Worm (Caenorhabditis elegans): Measurements from ENCODE around the gene T05H4.3.

T05H4.3 gene

ce11 chrV:6462606-6463005, 20.5 kb downstream of the T05H4.3 start:
- TF ChIP-seq ceh-39 (tag; optimal IDR thresholded peaks at IDR 0.05), result no peak
- no peak for TF ChIP-seq drap-1 (GFP tag; optimal IDR thresholded peaks at IDR 0.05)
- no peak for TF ChIP-seq snpc-4 (tag; optimal IDR thresholded peaks at IDR 0.05)
- no peak for TF ChIP-seq unc-120 (tag; optimal IDR thresholded peaks at IDR 0.05; ENCODE audit: poor library complexity, severe bottlenecking)
- TF ChIP-seq cnd-1 (tag; optimal IDR thresholded peaks at IDR 0.05), result no peak
- no peak for TF ChIP-seq M03D4.4 (tag; optimal IDR thresholded peaks at IDR 0.05)
- TF ChIP-seq ztf-11 (tag; optimal IDR thresholded peaks at IDR 0.05), result no peak
- TF ChIP-seq lin-13 (tag; optimal IDR thresholded peaks at IDR 0.05), result no peak
- no peak for TF ChIP-seq nhr-2 (tag; optimal IDR thresholded peaks at IDR 0.05)
- no peak for TF ChIP-seq elt-3 (tag; optimal IDR thresholded peaks at IDR 0.05)
- TF ChIP-seq pha-4 (tag; optimal IDR thresholded peaks at IDR 0.05), result no peak
- no peak for TF ChIP-seq zip-8 (tag; optimal IDR thresholded peaks at IDR 0.05)

DNA sequence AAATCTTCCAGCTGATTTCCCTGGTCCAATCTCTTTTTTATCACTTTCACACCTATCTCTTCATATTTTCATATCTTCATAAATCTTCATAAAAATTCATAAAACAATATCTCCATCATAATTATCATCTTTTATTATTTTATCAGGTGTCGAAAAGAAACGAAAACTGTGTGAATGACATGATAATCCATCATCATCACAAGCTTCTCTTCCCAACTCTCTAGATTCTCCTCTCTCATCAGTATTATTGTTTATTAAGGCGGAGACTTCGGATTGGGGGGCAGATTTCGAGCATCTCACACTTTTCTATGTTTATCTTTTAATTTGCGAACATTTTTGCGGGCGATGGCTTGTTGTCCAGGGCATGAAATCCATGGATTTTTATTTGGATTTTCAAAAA, 22.1 kb downstream of the T05H4.3 start:
- TF ChIP-seq sem-2 (GFP tag; optimal IDR thresholded peaks at IDR 0.05) (no peak), unc-62 (GFP tag; optimal IDR thresholded peaks at IDR 0.05) (peak; percentile 65)

- TF ChIP-seq elt-1 (tag; optimal IDR thresholded peaks at IDR 0.05; ENCODE audit: borderline replicate concordance, insufficient read depth), result no peak
- TF ChIP-seq nhr-12 (tag; optimal IDR thresholded peaks at IDR 0.05), result no peak
- no peak for TF ChIP-seq unc-120 (tag; optimal IDR thresholded peaks at IDR 0.05; ENCODE audit: poor library complexity, severe bottlenecking)
- no peak for TF ChIP-seq mab-5 (tag; optimal IDR thresholded peaks at IDR 0.05)
- TF ChIP-seq M03D4.4 (tag; optimal IDR thresholded peaks at IDR 0.05), result no peak
- TF ChIP-seq nhr-237 (tag; optimal IDR thresholded peaks at IDR 0.05), result no peak
- no peak for TF ChIP-seq lin-13 (tag; optimal IDR thresholded peaks at IDR 0.05)
- TF ChIP-seq ceh-43 (GFP tag; optimal IDR thresholded peaks at IDR 0.05), result no peak
Measured at ce11 chrV:6464765-6465164, 22.6 kb downstream of the T05H4.3 start, which contains the start of gene unc-83. Gene unc-83, plus strand, starts transcription at chrV:6465065.

DNA sequence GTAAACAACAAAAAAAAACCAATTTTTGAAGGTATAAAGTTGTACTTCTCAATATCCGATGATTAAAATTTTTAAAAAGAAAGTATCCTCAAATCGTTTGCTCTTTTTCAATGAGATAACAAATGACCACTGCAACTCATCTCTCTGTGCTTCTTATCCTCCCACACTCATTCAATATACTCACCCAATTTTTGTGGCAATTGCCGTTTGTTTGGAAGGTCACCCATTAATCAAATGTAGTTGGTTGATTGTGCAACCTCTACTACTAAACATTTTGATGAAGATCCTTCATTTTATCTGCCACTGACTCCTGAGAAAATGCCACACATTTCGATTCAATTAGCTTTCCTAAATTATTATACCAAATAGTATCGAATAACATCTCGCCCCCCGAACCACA, 25.5 kb downstream of the T05H4.3 start:
- TF ChIP-seq elt-1 (tag; optimal IDR thresholded peaks at IDR 0.05; ENCODE audit: borderline replicate concordance, insufficient read depth), result no peak
- TF ChIP-seq ceh-43 (GFP tag; optimal IDR thresholded peaks at IDR 0.05), result no peak
- no peak for TF ChIP-seq lin-32 (GFP tag; optimal IDR thresholded peaks at IDR 0.05)
- TF ChIP-seq ceh-83 (GFP tag; optimal IDR thresholded peaks at IDR 0.05), result no peak
- TF ChIP-seq mep-1 (tag; optimal IDR thresholded peaks at IDR 0.05), result no peak
- no peak for TF ChIP-seq mab-5 (tag; optimal IDR thresholded peaks at IDR 0.05)
- TF ChIP-seq ham-2 (GFP tag; optimal IDR thresholded peaks at IDR 0.05), result no peak
- no peak for TF ChIP-seq lin-13 (tag; optimal IDR thresholded peaks at IDR 0.05)
- no peak for TF ChIP-seq nhr-12 (tag; optimal IDR thresholded peaks at IDR 0.05)
- no peak for TF ChIP-seq flh-1 (GFP tag; optimal IDR thresholded peaks at IDR 0.05)
- TF ChIP-seq tbx-8 (GFP tag; optimal IDR thresholded peaks at IDR 0.05), result no peak
- TF ChIP-seq unc-39 (tag; optimal IDR thresholded peaks at IDR 0.05), result no peak
- TF ChIP-seq nhr-237 (tag; optimal IDR thresholded peaks at IDR 0.05), result no peak
- no peak for TF ChIP-seq hlh-1 (tag; optimal IDR thresholded peaks at IDR 0.05)
- no peak for TF ChIP-seq sem-2 (GFP tag; optimal IDR thresholded peaks at IDR 0.05)

DNA sequence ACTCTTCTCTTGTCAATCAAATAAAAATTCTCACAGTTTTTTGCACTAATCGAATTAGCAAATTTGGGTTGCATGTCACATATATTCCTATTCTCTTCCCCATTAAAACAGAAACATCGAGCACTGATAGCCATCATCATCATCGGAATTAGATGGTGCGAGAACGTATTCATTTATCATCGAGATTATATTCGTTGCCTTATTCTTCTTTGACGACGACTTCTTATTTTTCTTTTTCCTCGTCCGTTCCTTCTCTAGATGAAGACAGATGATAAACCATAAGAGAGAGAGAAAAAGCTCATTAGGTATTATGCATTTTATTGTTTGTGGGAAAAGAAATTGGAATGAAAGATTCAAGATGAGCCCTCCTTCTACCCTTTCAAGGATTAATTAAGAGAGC, 29.1 kb downstream of the T05H4.3 start:
- TF ChIP-seq flh-1 (GFP tag; optimal IDR thresholded peaks at IDR 0.05), result no peak
- TF ChIP-seq unc-120 (tag; optimal IDR thresholded peaks at IDR 0.05; ENCODE audit: poor library complexity, severe bottlenecking), result no peak
- TF ChIP-seq nhr-12 (tag; optimal IDR thresholded peaks at IDR 0.05), result no peak
- no peak for TF ChIP-seq bed-3 (GFP tag; optimal IDR thresholded peaks at IDR 0.05)
- TF ChIP-seq M03D4.4 (tag; optimal IDR thresholded peaks at IDR 0.05), result no peak
- TF ChIP-seq ceh-39 (tag; optimal IDR thresholded peaks at IDR 0.05), result no peak
- TF ChIP-seq mls-2 (tag; optimal IDR thresholded peaks at IDR 0.05), result no peak
- TF ChIP-seq elt-1 (tag; optimal IDR thresholded peaks at IDR 0.05; ENCODE audit: borderline replicate concordance, insufficient read depth), result peak; percentile 55
- TF ChIP-seq ham-2 (GFP tag; optimal IDR thresholded peaks at IDR 0.05), result no peak
- TF ChIP-seq ceh-43 (GFP tag; optimal IDR thresholded peaks at IDR 0.05), result no peak
- TF ChIP-seq elt-3 (tag; optimal IDR thresholded peaks at IDR 0.05), result no peak
- no peak for TF ChIP-seq unc-62 (GFP tag; optimal IDR thresholded peaks at IDR 0.05)
- no peak for TF ChIP-seq lin-32 (GFP tag; optimal IDR thresholded peaks at IDR 0.05)
- no peak for TF ChIP-seq hlh-1 (tag; optimal IDR thresholded peaks at IDR 0.05)
- TF ChIP-seq lin-13 (tag; optimal IDR thresholded peaks at IDR 0.05), result no peak
- no peak for TF ChIP-seq snpc-4 (tag; optimal IDR thresholded peaks at IDR 0.05)
- peak; percentile 18 for TF ChIP-seq ces-1 (GFP tag; optimal IDR thresholded peaks at IDR 0.05)

Measured in whole organism, mixed stage, embryonic.